Fruit fly (Drosophila melanogaster) whole organism, pupa: ENCODE results near the gene CG3630.

Experiments
- CG10348 ChIP-seq: fragments of 200-800 bp; sonication (Bioruptor generic); IDR thresholded peaks from 2 replicates; pipeline ENCODE4 v1.3.6; 2022; ENCODE audit warnings: missing biosample characterization, missing genetic modification characterization
- CG12605 ChIP-seq: fragments of 200-800 bp; sonication (Bioruptor generic); IDR thresholded peaks from 2 replicates; pipeline ENCODE4 v1.3.6; 2022; ENCODE audit warnings: missing biosample characterization, missing genetic modification characterization
- CG13204 ChIP-seq: fragments of 200-800 bp; sonication (Bioruptor generic); optimal IDR thresholded peaks from 2 replicates; lab custom pipeline; 2018; ENCODE audit warnings: missing biosample characterization, mild to moderate bottlenecking, missing genetic modification characterization, moderate library complexity
- CG14655 ChIP-seq: fragments of 200-800 bp; sonication (Bioruptor generic); optimal IDR thresholded peaks from 3 replicates; lab custom pipeline; 2017; ENCODE audit warnings: mild to moderate bottlenecking, missing biosample characterization, missing genetic modification reagents, missing genetic modification characterization
- CG15710 ChIP-seq: fragments of 200-800 bp; sonication (Bioruptor generic); optimal IDR thresholded peaks from 2 replicates; lab custom pipeline; 2018; ENCODE audit warnings: missing biosample characterization, mild to moderate bottlenecking, missing genetic modification characterization, moderate library complexity
- CG17806 ChIP-seq: fragments of 200-800 bp; sonication (Bioruptor generic); optimal IDR thresholded peaks from 2 replicates; lab custom pipeline; 2018; ENCODE audit warnings: missing biosample characterization, mild to moderate bottlenecking, missing genetic modification characterization, moderate library complexity
- CG32121 ChIP-seq: fragments of 200-800 bp; sonication (Bioruptor generic); IDR thresholded peaks from 2 replicates; pipeline ENCODE4 v1.3.6; 2022; ENCODE audit warnings: missing biosample characterization, missing genetic modification characterization
- CG34367 ChIP-seq: fragments of 200-800 bp; sonication (Bioruptor generic); optimal IDR thresholded peaks from 2 replicates; lab custom pipeline; 2018; ENCODE audit warnings: missing biosample characterization, mild to moderate bottlenecking, missing genetic modification characterization
- CG4496 ChIP-seq: fragments of 200-800 bp; sonication (Bioruptor generic); IDR thresholded peaks from 3 replicates; pipeline ENCODE4 v1.3.6; 2022; ENCODE audit warnings: missing biosample characterization, missing genetic modification characterization
- CG8159 ChIP-seq: fragments of 200-800 bp; sonication (Bioruptor generic); optimal IDR thresholded peaks from 3 replicates; lab custom pipeline; 2018; ENCODE audit warnings: missing biosample characterization, mild to moderate bottlenecking, missing genetic modification characterization, moderate library complexity
- CG8301 ChIP-seq: fragments of 200-800 bp; sonication (Bioruptor generic); optimal IDR thresholded peaks from 2 replicates; lab custom pipeline; 2018; ENCODE audit warnings: missing biosample characterization, mild to moderate bottlenecking, missing genetic modification characterization
- CG9948 ChIP-seq: fragments of 200-800 bp; sonication (Bioruptor generic); optimal IDR thresholded peaks from 2 replicates; lab custom pipeline; 2018; ENCODE audit warnings: missing biosample characterization, mild to moderate bottlenecking, missing genetic modification characterization, moderate library complexity
- D1 ChIP-seq: fragments of 200-800 bp; sonication (Bioruptor generic); optimal IDR thresholded peaks from 2 replicates; lab custom pipeline; 2018; ENCODE audit warnings: missing biosample characterization, mild to moderate bottlenecking, missing genetic modification characterization, moderate library complexity
- EcR ChIP-seq: fragments of 200-800 bp; sonication (Bioruptor generic); optimal IDR thresholded peaks from 3 replicates; lab custom pipeline; 2019; ENCODE audit warnings: missing biosample characterization, missing genetic modification characterization, mild to moderate bottlenecking, moderate library complexity, missing genetic modification reagents
- Ets98B ChIP-seq: fragments of 200-800 bp; sonication (Bioruptor generic); IDR thresholded peaks from 2 replicates; pipeline ENCODE4 v1.3.6; 2022; ENCODE audit warnings: missing biosample characterization, missing genetic modification characterization
- Pif1A ChIP-seq: fragments of 200-800 bp; sonication (Bioruptor generic); optimal IDR thresholded peaks from 3 replicates; lab custom pipeline; 2016; ENCODE audit warnings: missing biosample characterization, missing genetic modification characterization
- Pif1B ChIP-seq: fragments of 200-800 bp; sonication (Bioruptor generic); optimal IDR thresholded peaks from 3 replicates; lab custom pipeline; 2016; ENCODE audit warnings: missing biosample characterization, missing genetic modification characterization
- Snoo ChIP-seq: fragments of 200-800 bp; sonication (Bioruptor generic); optimal IDR thresholded peaks from 3 replicates; lab custom pipeline; 2017; ENCODE audit warnings: missing biosample characterization, mild to moderate bottlenecking, missing genetic modification characterization, inconsistent platforms
- fd96Ca ChIP-seq: fragments of 200-800 bp; sonication (Bioruptor generic); IDR thresholded peaks from 3 replicates; pipeline ENCODE4 v1.3.6; 2022; ENCODE audit warnings: missing biosample characterization, missing genetic modification characterization
- gl ChIP-seq: fragments of 200-800 bp; sonication (Bioruptor generic); optimal IDR thresholded peaks from 2 replicates; lab custom pipeline; 2018; ENCODE audit warnings: missing biosample characterization, mild to moderate bottlenecking, missing genetic modification characterization
- rn ChIP-seq: fragments of 200-800 bp; sonication (Bioruptor generic); IDR thresholded peaks from 2 replicates; pipeline ENCODE4 v1.3.6; 2022; ENCODE audit warnings: missing biosample characterization, missing genetic modification characterization

The CG3630 gene

dm6 chrX:2197414-2198271 lies 35.6 kb downstream of the CG3630 start:
- TF ChIP-seq gl (no peak), EcR (peak; percentile 10), CG10348 (GFP tag; lab: Robert Waterston, UW) (no peak), CG15710 (tag; lab: Kevin White, UChicago) (no peak), CG12605 (GFP tag; lab: Robert Waterston, UW) (no peak), CG17806 (tag; lab: Kevin White, UChicago) (no peak), CG34367 (tag; lab: Kevin White, UChicago) (no peak), CG8159 (tag; lab: Kevin White, UChicago) (no peak), Pif1B (GFP tag; lab: Kevin White, UChicago) (no peak), fd96Ca (GFP tag; lab: Robert Waterston, UW) (no peak), D1 (tag; lab: Kevin White, UChicago) (no peak), CG4496 (GFP tag; lab: Robert Waterston, UW) (no peak), Ets98B (GFP tag; lab: Robert Waterston, UW) (peak; percentile 11; the same call in 1 of the 2 replicates), Snoo (tag; lab: Kevin White, UChicago) (no peak), CG13204 (GFP tag; lab: Kevin White, UChicago) (no peak)

dm6 chrX:2198272-2198571 lies 36.2 kb downstream of the CG3630 start:
- TF ChIP-seq D1 (tag; lab: Kevin White, UChicago) (no peak), EcR (no peak), CG4496 (GFP tag; lab: Robert Waterston, UW) (no peak)

dm6 chrX:2199303-2199702 lies 37.3 kb downstream of the CG3630 start:
- TF ChIP-seq CG10348 (GFP tag; lab: Robert Waterston, UW) (no peak), Ets98B (GFP tag; lab: Robert Waterston, UW) (no peak), CG4496 (GFP tag; lab: Robert Waterston, UW) (no peak), rn (no peak), CG13204 (GFP tag; lab: Kevin White, UChicago) (no peak), CG14655 (GFP tag; lab: Kevin White, UChicago) (no peak), CG8159 (tag; lab: Kevin White, UChicago) (no peak), CG32121 (GFP tag; lab: Robert Waterston, UW) (no peak), CG9948 (tag; lab: Kevin White, UChicago) (no peak), CG34367 (tag; lab: Kevin White, UChicago) (no peak), gl (no peak), Snoo (tag; lab: Kevin White, UChicago) (no peak), D1 (tag; lab: Kevin White, UChicago) (no peak), CG17806 (tag; lab: Kevin White, UChicago) (no peak), CG8301 (tag; lab: Kevin White, UChicago) (no peak), Pif1B (GFP tag; lab: Kevin White, UChicago) (no peak), CG15710 (tag; lab: Kevin White, UChicago) (no peak), Pif1A (no peak)
- TF ChIP-seq, all 21 proteins: peak for 0

- TF ChIP-seq Ets98B (GFP tag; lab: Robert Waterston, UW) (no peak), CG32121 (GFP tag; lab: Robert Waterston, UW) (no peak), CG8159 (tag; lab: Kevin White, UChicago) (no peak), D1 (tag; lab: Kevin White, UChicago) (no peak), Snoo (tag; lab: Kevin White, UChicago) (no peak), CG4496 (GFP tag; lab: Robert Waterston, UW) (no peak), CG8301 (tag; lab: Kevin White, UChicago) (no peak), gl (no peak), CG10348 (GFP tag; lab: Robert Waterston, UW) (no peak), CG15710 (tag; lab: Kevin White, UChicago) (no peak), fd96Ca (GFP tag; lab: Robert Waterston, UW) (no peak), CG13204 (GFP tag; lab: Kevin White, UChicago) (no peak), EcR (no peak), rn (no peak), CG14655 (GFP tag; lab: Kevin White, UChicago) (no peak), CG34367 (tag; lab: Kevin White, UChicago) (no peak), Pif1B (GFP tag; lab: Kevin White, UChicago) (no peak), Pif1A (no peak), CG17806 (tag; lab: Kevin White, UChicago) (no peak)
- TF ChIP-seq, all 21 proteins: peak for 0
These were observed 41.8 kb downstream of the CG3630 start, which contains the start of gene FarO for dm6 chrX:2203766-2204165. Gene FarO, minus strand, starts transcription at chrX:2203866.

- TF ChIP-seq CG10348 (GFP tag; lab: Robert Waterston, UW): 0 out of 2 replicates have a peak, but pooled peaks have one; percentile 39
- TF ChIP-seq CG4496 (GFP tag; lab: Robert Waterston, UW): peak; percentile 13; the same call in 1 of the 3 replicates
- no peak for TF ChIP-seq CG14655 (GFP tag; lab: Kevin White, UChicago)
- TF ChIP-seq CG13204 (GFP tag; lab: Kevin White, UChicago): no peak
- TF ChIP-seq D1 (tag; lab: Kevin White, UChicago): no peak
- TF ChIP-seq CG32121 (GFP tag; lab: Robert Waterston, UW): peak; percentile 34; the same call in 1 of the 2 replicates
- TF ChIP-seq Pif1A: no peak
- peak; percentile 65; the same call in 2 of the 3 replicates for TF ChIP-seq fd96Ca (GFP tag; lab: Robert Waterston, UW)
- no peak for TF ChIP-seq Ets98B (GFP tag; lab: Robert Waterston, UW)
- no peak for TF ChIP-seq Snoo (tag; lab: Kevin White, UChicago)
These were observed 46.7 kb downstream of the CG3630 start for dm6 chrX:2208641-2209241.
